Worm (Caenorhabditis elegans) whole organism, late embryonic: ENCODE results near the gene ugt-46.

ENCODE experiments used
- ceh-2 ChIP-seq: sonication (generic microtip); optimal IDR thresholded peaks from 2 replicates; lab custom pipeline; 2016; ENCODE audit warnings: missing genotype, missing genetic modification characterization, missing compliant biosample characterization
- ceh-24 ChIP-seq: sonication (generic microtip); optimal IDR thresholded peaks from 2 replicates; lab custom pipeline; 2016; ENCODE audit warnings: mild to moderate bottlenecking, missing genetic modification characterization, missing compliant biosample characterization
- dmd-4 ChIP-seq: sonication (generic microtip); optimal IDR thresholded peaks from 2 replicates; lab custom pipeline; 2016; ENCODE audit warnings: borderline replicate concordance, missing genetic modification characterization, missing compliant biosample characterization
- ets-4 ChIP-seq: sonication (generic microtip); optimal IDR thresholded peaks from 2 replicates; lab custom pipeline; 2016; ENCODE audit warnings: missing genetic modification characterization, missing compliant biosample characterization
- hlh-13 ChIP-seq: fragments of 200-800 bp; sonication (Bioruptor generic); optimal IDR thresholded peaks from 2 replicates; lab custom pipeline; 2018; ENCODE audit warnings: mild to moderate bottlenecking, missing genetic modification characterization, missing compliant biosample characterization
- madf-2 ChIP-seq: sonication (generic microtip); optimal IDR thresholded peaks from 2 replicates; lab custom pipeline; 2017; ENCODE audit warnings: missing genetic modification characterization, missing compliant biosample characterization
- nhr-11 ChIP-seq: fragments of 150-350 bp; optimal IDR thresholded peaks from 2 replicates; lab custom pipeline; 2014; ENCODE audit warnings: missing biosample characterization, missing genetic modification characterization
- sdc-2 ChIP-seq: sonication (generic microtip); optimal IDR thresholded peaks from 2 replicates; lab custom pipeline; 2016; ENCODE audit warnings: missing genotype, missing genetic modification characterization, missing compliant biosample characterization
- sox-4 ChIP-seq: sonication (generic microtip); optimal IDR thresholded peaks from 2 replicates; lab custom pipeline; 2017; ENCODE audit warnings: mild to moderate bottlenecking, missing genetic modification characterization, inconsistent platforms, missing compliant biosample characterization
- ttx-3 ChIP-seq: sonication (generic microtip); optimal IDR thresholded peaks from 2 replicates; lab custom pipeline; 2016; ENCODE audit warnings: missing genetic modification reagents, missing genetic modification characterization, missing compliant biosample characterization
- unc-86 ChIP-seq: sonication (generic microtip); optimal IDR thresholded peaks from 2 replicates; lab custom pipeline; 2016; ENCODE audit warnings: missing genetic modification characterization, missing compliant biosample characterization

ce11 chrX:573270-573669, 43.2 kb upstream of the ugt-46 start:
- TF ChIP-seq dmd-4 (tag; lab: Kevin White, UChicago) (no peak), unc-86 (tag; lab: Kevin White, UChicago) (no peak), sox-4 (tag; lab: Kevin White, UChicago) (no peak), madf-2 (tag; lab: Kevin White, UChicago) (no peak), nhr-11 (tag; lab: Kevin White, UChicago) (no peak), ceh-24 (tag; lab: Kevin White, UChicago) (no peak), sdc-2 (tag; lab: Kevin White, UChicago) (no peak), hlh-13 (GFP tag; lab: Kevin White, UChicago) (no peak), ttx-3 (tag; lab: Kevin White, UChicago) (no peak), ceh-2 (tag; lab: Kevin White, UChicago) (no peak), ets-4 (tag; lab: Kevin White, UChicago) (no peak)
